Fruit fly (Drosophila melanogaster) ovary, adult (tissue): ENCODE results near the gene CG1943.

Experiments
- CG17801 ChIP-seq: fragments of 200-800 bp; optimal IDR thresholded peaks from 2 replicates; lab custom pipeline; 2019; ENCODE audit warnings: missing biosample characterization, mild to moderate bottlenecking, missing genetic modification characterization, moderate library complexity; ENCODE audit not compliant: partially characterized antibody

Gene CG1943

DNA sequence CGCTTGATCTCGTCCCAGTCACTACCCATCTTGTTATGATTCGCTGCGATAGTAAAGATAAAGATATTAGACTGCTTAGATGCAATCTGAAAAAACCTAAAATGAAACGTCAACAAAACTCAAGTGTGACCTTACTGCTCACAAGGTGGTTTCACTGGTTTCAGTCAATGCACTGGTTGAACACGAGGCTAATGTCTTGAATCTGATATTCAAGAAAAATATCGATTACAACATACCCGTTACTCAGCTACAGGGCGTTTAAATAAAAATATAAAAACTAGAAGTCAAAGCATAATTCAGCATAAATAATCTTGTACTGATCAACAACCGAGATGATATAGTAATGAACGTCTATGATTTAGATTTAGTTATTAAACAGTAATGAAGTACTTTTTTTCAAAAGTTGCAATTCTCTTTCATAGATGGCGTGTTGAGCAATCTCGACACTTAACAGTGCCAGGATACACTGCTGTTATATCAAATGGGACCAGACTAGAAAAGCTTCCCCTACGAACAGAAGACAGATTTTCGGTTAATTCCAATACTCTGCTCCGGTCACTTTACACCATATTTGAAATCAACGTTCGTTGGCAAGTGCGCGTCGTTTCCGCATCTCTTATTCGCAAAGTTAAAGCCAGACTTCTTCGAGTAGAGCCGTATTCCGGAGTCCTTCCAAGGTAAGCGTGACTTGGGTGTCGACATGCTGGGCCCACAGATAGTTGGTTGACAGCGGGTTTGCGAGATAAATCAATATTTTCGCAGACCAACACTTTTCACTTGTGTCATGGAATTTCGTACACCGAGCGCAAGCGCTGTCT, at the start of gene CG1943, which contains the start of gene Ufl1:
TSS of gene CG1943 (plus strand) at position 563 of the 818 bp plus-strand sequence.
TSS of gene Ufl1 (minus strand) at position 156 of the 818 bp plus-strand sequence.
- TF ChIP-seq CG17801 (GFP tag; lab: Kevin White, UChicago): peak; percentile 41

DNA sequence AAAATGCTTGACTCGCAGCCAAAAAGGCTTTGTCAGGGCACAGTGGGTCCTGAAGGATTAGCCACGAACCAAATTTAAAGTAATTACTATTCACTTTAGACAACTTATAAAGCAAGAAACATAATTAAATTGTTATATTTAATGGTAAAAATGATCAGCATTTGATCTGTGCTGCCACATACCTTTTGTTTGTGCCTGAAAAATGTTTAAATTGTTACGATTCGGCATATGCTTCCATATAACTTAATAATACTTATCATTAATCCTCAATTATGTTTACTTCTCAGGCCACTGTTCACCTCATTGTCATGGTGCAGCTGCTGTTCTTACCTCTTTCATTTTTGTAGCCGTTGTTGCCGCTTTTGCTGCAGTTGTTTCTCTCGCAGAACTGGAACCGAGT, 49.4 kb upstream of the CG1943 start:
- TF ChIP-seq CG17801 (GFP tag; lab: Kevin White, UChicago): no peak

DNA sequence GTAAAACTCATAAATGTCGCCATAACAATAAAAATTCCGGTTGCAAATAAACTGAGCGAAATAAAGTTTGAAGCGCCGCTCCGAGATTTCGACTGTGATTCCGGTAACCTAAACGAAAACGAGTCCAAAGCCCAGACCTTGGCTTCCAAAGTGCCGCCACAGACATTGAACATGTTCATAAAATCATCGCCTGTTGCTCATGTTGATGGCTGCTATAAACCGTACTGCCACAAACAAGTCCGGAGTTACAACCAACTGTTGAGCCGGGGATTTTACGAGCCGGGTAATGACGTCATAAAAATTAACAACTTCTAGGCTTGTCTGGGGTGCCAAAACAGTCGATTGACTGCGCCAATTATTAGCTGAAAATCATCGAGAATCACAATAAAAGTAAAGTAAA, 46.1 kb upstream of the CG1943 start:
- no peak for TF ChIP-seq CG17801 (GFP tag; lab: Kevin White, UChicago)

DNA sequence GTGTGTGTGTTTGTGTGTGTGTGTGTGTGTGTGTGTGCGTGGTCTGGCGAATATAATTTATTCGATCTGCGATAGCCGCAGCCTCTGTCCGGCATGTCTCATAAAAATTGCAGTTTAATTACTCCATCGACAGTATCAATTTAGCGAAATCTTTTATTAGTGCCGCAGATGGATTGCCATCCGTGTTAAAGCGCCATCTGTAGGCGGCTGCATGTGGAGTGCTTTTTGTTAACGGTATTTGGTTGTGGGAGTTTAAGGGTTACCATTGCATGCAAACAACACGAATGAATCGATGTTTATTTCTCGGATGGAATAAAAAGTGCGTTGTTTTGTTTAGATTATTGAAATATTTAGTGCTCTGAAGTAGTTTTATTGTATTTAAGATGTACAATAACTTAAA, 45.2 kb upstream of the CG1943 start:
- TF ChIP-seq CG17801 (GFP tag; lab: Kevin White, UChicago): no peak

DNA sequence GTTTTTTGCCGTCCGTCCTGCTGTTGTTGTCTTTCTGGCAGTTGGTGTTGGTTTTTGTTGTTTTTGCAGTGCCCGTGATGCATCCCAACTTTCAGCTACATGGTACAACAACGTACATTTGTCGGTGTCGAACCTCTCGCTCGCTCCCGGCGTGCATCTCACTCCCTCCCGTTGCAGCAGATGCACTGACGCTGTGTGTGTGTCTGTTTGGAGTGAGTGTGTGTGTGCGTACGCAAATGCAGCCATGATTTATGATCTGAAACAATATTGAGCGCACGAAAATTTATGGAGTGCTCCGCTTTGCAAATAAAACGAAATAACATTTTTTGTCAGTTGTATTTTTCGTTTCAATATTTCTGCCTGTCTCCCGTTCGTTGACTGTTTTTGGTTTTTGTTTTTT, 43.1 kb upstream of the CG1943 start:
- no peak for TF ChIP-seq CG17801 (GFP tag; lab: Kevin White, UChicago)

- TF ChIP-seq CG17801 (GFP tag; lab: Kevin White, UChicago): no peak
These were observed 41.0 kb upstream of the CG1943 start for dm6 chr3R:7033707-7034106.

- TF ChIP-seq CG17801 (GFP tag; lab: Kevin White, UChicago): no peak
These were observed 40.2 kb upstream of the CG1943 start for dm6 chr3R:7034440-7034839.

dm6 chr3R:7035703-7036266, 38.9 kb upstream of the CG1943 start:
- no peak for TF ChIP-seq CG17801 (GFP tag; lab: Kevin White, UChicago)

DNA sequence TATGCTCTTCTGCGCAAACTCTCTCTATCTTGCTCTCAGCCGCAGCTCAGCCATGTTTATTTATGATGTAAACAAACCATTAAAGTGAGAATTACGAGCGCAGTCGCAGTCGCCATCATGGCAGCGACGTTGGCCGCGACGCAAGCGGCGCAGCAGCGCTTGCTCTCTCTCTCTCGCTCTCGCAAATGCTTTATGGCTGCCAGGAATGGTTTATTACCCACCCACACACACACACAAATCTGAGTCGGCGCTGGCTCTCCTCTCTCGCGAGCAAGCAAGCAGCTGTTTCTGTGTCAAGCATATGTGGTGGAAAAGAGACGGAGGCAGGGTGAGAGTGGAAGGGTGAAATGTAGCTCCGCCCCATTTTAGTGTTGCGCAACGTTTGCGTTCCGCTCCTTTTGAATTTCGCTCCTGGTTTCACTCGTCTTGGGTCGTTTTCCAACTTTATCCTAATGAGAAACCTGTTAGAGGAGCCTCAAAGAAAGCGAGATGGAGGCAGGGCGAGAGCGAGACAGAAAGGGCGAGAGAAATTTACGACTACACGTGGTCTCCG, 37.3 kb upstream of the CG1943 start:
- TF ChIP-seq CG17801 (GFP tag; lab: Kevin White, UChicago): no peak

DNA sequence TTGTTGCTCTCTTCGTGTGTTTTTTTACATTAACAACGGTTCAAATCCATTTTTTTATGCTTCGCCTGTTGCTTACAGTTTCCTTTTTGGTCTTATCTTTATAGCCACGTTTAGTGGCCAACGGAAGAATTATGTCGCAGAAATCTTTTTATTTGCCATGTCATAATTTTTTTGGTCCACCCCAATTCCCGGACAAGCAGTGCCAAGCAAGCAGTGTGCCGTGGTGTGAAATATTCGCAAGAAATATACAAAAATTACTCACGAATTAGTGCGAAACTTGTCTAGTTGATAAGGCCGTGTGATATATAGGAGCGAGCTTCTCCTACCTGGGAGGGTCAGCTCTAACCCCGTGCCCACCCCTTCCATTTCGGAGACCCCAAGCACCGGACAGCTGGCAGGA, 33.8 kb upstream of the CG1943 start:
- TF ChIP-seq CG17801 (GFP tag; lab: Kevin White, UChicago): no peak

dm6 chr3R:7044016-7044415, 30.6 kb upstream of the CG1943 start:
- no peak for TF ChIP-seq CG17801 (GFP tag; lab: Kevin White, UChicago)

- no peak for TF ChIP-seq CG17801 (GFP tag; lab: Kevin White, UChicago)
These were observed 22.4 kb upstream of the CG1943 start, which contains the start of gene Sodh1 for dm6 chr3R:7052242-7052641. TSS of gene Sodh1 (plus strand) at chr3R:7052335.

DNA sequence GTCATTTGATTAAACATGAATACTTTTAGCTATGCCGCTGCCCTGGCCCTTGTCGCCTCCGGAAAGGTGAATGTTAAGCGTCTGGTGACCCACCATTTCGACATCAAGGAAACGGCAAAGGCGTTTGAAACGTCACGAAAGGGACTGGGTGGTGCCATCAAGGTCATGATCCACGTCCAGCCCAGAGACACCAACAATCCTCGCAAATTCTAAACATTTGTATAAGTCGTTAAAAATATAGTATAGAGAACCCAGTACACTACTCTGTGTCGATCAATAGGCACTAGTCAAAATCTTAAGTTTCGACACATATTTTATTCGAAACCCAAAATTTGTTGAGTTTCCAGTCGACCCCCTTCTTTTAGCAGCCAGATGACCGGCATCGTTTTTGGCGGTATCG, 20.4 kb upstream of the CG1943 start, which contains the start of gene CG1979:
TSS of gene CG1979 (plus strand) at position 301 of the 400 bp plus-strand sequence.
- TF ChIP-seq CG17801 (GFP tag; lab: Kevin White, UChicago): no peak

- no peak for TF ChIP-seq CG17801 (GFP tag; lab: Kevin White, UChicago)
These were observed 16.6 kb upstream of the CG1943 start for dm6 chr3R:7058017-7058416.

DNA sequence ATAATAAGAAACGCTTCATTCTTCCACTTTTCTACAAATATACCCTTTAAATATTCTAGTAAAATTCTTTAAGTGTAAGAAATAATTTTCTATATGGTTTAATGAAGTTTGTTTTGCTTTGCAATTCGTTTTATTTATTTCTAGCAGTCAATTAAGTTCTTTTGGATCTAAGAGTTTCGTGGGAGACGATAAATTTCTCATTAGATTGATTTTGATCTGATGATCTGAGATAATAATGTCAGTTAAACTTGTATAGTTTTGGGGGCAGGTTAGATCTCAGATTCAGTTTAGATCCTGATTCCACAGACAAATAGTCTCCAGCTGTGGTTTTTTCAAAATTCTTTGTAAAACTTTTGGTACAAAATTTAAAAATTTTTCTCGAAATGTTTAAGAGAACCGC, 15.6 kb upstream of the CG1943 start, which contains the start of gene dj:
TSS of gene dj (plus strand) at position 301 of the 400 bp plus-strand sequence.
- TF ChIP-seq CG17801 (GFP tag; lab: Kevin White, UChicago): no peak
